Worm (Caenorhabditis elegans) whole organism, young adult: ENCODE data around the gene W02F12.4.
A peak's percentile ranks its signal among the peaks of the same experiment; 100 is the strongest.

Experiments
- B0035.1 ChIP-seq: sonication (generic microtip); optimal IDR thresholded peaks from 2 replicates; lab custom pipeline; 2016; ENCODE audit warnings: missing genetic modification characterization, mild to moderate bottlenecking, missing compliant biosample characterization, missing genotype, missing genetic modification reagents
- B0261.1 ChIP-seq: sonication (generic microtip); optimal IDR thresholded peaks from 2 replicates; lab custom pipeline; 2016; ENCODE audit warnings: mild to moderate bottlenecking, missing genetic modification characterization, moderate library complexity, missing compliant biosample characterization
- B0336.3 ChIP-seq: fragments of 200-800 bp; sonication (Bioruptor generic); IDR thresholded peaks from 2 replicates; pipeline ENCODE4 v1.3.6; 2022; ENCODE audit warnings: missing genetic modification characterization, missing compliant biosample characterization
- C17E4.6 ChIP-seq: fragments of 200-800 bp; sonication (Bioruptor generic); IDR thresholded peaks from 2 replicates; pipeline ENCODE4 v1.3.6; 2022; ENCODE audit warnings: missing genetic modification reagents, missing genetic modification characterization, missing compliant biosample characterization
- F23B12.7 ChIP-seq: sonication (generic microtip); optimal IDR thresholded peaks from 2 replicates; lab custom pipeline; 2017; ENCODE audit warnings: missing genetic modification characterization, mild to moderate bottlenecking, missing compliant biosample characterization, antibody characterized with exemption, moderate library complexity; ENCODE audit not compliant: insufficient read depth
- F39B2.1 ChIP-seq: fragments of 200-800 bp; sonication (Bioruptor generic); IDR thresholded peaks from 2 replicates; pipeline ENCODE4 v1.3.6; 2022; ENCODE audit warnings: missing genetic modification reagents, missing genetic modification characterization, missing compliant biosample characterization
- K12H6.12 ChIP-seq: fragments of 200-800 bp; sonication (Bioruptor generic); optimal IDR thresholded peaks from 2 replicates; lab custom pipeline; 2018; ENCODE audit warnings: mild to moderate bottlenecking, missing genetic modification characterization, missing compliant biosample characterization
- T07F8.4 ChIP-seq: sonication (generic microtip); optimal IDR thresholded peaks from 2 replicates; lab custom pipeline; 2016; ENCODE audit warnings: mild to moderate bottlenecking, missing genetic modification characterization, moderate library complexity, missing compliant biosample characterization
- Y53F4B.3 ChIP-seq: fragments of 200-800 bp; sonication (Bioruptor generic); IDR thresholded peaks from 2 replicates; pipeline ENCODE4 v1.3.6; 2022; ENCODE audit warnings: missing genetic modification reagents, missing genetic modification characterization, missing compliant biosample characterization
- Y53G8AR.9 ChIP-seq: fragments of 200-800 bp; sonication (Bioruptor generic); conservative IDR thresholded peaks from 2 replicates; pipeline ENCODE4 v1.3.6; 2022; ENCODE audit warnings: missing genetic modification reagents, missing genetic modification characterization, missing compliant biosample characterization
- ZK185.1 ChIP-seq: sonication (generic microtip); optimal IDR thresholded peaks from 2 replicates; lab custom pipeline; 2016; ENCODE audit warnings: mild to moderate bottlenecking, missing genetic modification characterization, missing compliant biosample characterization; ENCODE audit not compliant: poor library complexity, severe bottlenecking
- attf-5 ChIP-seq: fragments of 200-800 bp; sonication (Bioruptor generic); optimal IDR thresholded peaks from 2 replicates; lab custom pipeline; 2018; ENCODE audit warnings: mild to moderate bottlenecking, missing genetic modification characterization, missing compliant biosample characterization
- attf-6 ChIP-seq: fragments of 200-800 bp; sonication (Bioruptor generic); IDR thresholded peaks from 2 replicates; pipeline ENCODE4 v1.3.6; 2022; ENCODE audit warnings: missing genetic modification reagents, missing genetic modification characterization, missing compliant biosample characterization
- bed-2 ChIP-seq: fragments of 200-800 bp; sonication (Bioruptor generic); IDR thresholded peaks from 2 replicates; pipeline ENCODE4 v1.3.6; 2022; ENCODE audit warnings: missing genetic modification reagents, missing genetic modification characterization, missing compliant biosample characterization
- cebp-1 ChIP-seq, 2 experiments: fragments of 200-800 bp in 1 of 2; sonication (Bioruptor generic) in 1 of 2; sonication (generic microtip) in 1 of 2; IDR thresholded peaks in 1 of 2; optimal IDR thresholded peaks in 1 of 2; 2 replicates each; pipeline versions ENCODE4 v1.3.6 to Lab custom; 2017 to 2022; ENCODE audit warnings: missing compliant biosample characterization in 2 of 2, missing genetic modification characterization in 2 of 2, mild to moderate bottlenecking in 1 of 2, missing genetic modification reagents in 1 of 2, moderate library complexity in 1 of 2
- ceh-27 ChIP-seq: fragments of 200-800 bp; sonication (Bioruptor generic); optimal IDR thresholded peaks from 2 replicates; lab custom pipeline; 2018; ENCODE audit warnings: mild to moderate bottlenecking, missing genetic modification characterization, moderate library complexity, missing compliant biosample characterization
- chd-7 ChIP-seq: sonication (generic microtip); optimal IDR thresholded peaks from 2 replicates; lab custom pipeline; 2016; ENCODE audit warnings: mild to moderate bottlenecking, missing genetic modification characterization, moderate library complexity, missing compliant biosample characterization
- die-1 ChIP-seq: sonication (generic microtip); optimal IDR thresholded peaks from 2 replicates; lab custom pipeline; 2016; ENCODE audit warnings: missing genotype, mild to moderate bottlenecking, missing genetic modification characterization, missing compliant biosample characterization
- dox-1 ChIP-seq: fragments of 200-800 bp; sonication (Bioruptor generic); IDR thresholded peaks from 2 replicates; pipeline ENCODE4 v1.3.6; 2022; ENCODE audit warnings: missing genetic modification reagents, missing genetic modification characterization, missing compliant biosample characterization
- egl-44 ChIP-seq: fragments of 200-800 bp; sonication (Bioruptor generic); IDR thresholded peaks from 2 replicates; pipeline ENCODE4 v1.3.6; 2022; ENCODE audit warnings: missing genetic modification reagents, missing genetic modification characterization, missing compliant biosample characterization
- ets-4 ChIP-seq: fragments of 200-800 bp; sonication (Bioruptor generic); optimal IDR thresholded peaks from 2 replicates; lab custom pipeline; 2018; ENCODE audit warnings: mild to moderate bottlenecking, missing genetic modification characterization, missing compliant biosample characterization
- fkh-3 ChIP-seq: sonication (generic microtip); optimal IDR thresholded peaks from 2 replicates; lab custom pipeline; 2016; ENCODE audit warnings: mild to moderate bottlenecking, missing genetic modification characterization, missing compliant biosample characterization
- gei-17 ChIP-seq: fragments of 200-800 bp; sonication (Bioruptor generic); optimal IDR thresholded peaks from 2 replicates; lab custom pipeline; 2018; ENCODE audit warnings: mild to moderate bottlenecking, missing genetic modification characterization, missing compliant biosample characterization
- hlh-12 ChIP-seq: sonication (generic microtip); optimal IDR thresholded peaks from 2 replicates; lab custom pipeline; 2016; ENCODE audit warnings: missing genetic modification characterization, missing compliant biosample characterization
- hlh-26 ChIP-seq: fragments of 200-800 bp; sonication (Bioruptor generic); conservative IDR thresholded peaks from 2 replicates; pipeline ENCODE4 v1.3.6; 2022; ENCODE audit warnings: missing genetic modification reagents, missing genetic modification characterization, missing compliant biosample characterization
- hmg-1.2 ChIP-seq: fragments of 200-800 bp; sonication (Bioruptor generic); IDR thresholded peaks from 2 replicates; pipeline ENCODE4 v1.3.6; 2022; ENCODE audit warnings: missing genetic modification reagents, missing genetic modification characterization, missing compliant biosample characterization
- hsf-1 ChIP-seq: fragments of 200-800 bp; sonication (Bioruptor generic); IDR thresholded peaks from 2 replicates; pipeline ENCODE4 v1.3.6; 2022; ENCODE audit warnings: missing genetic modification reagents, missing genetic modification characterization, missing compliant biosample characterization
- lag-1 ChIP-seq: fragments of 200-800 bp; sonication (Bioruptor generic); IDR thresholded peaks from 2 replicates; pipeline ENCODE4 v1.3.6; 2022; ENCODE audit warnings: missing genetic modification reagents, missing genetic modification characterization, missing compliant biosample characterization
- lin-40 ChIP-seq: sonication (generic microtip); optimal IDR thresholded peaks from 2 replicates; lab custom pipeline; 2016; ENCODE audit warnings: missing genetic modification characterization, mild to moderate bottlenecking, missing compliant biosample characterization, missing genotype, missing genetic modification reagents
- lin-54 ChIP-seq: fragments of 200-800 bp; sonication (Bioruptor generic); optimal IDR thresholded peaks from 2 replicates; lab custom pipeline; 2018; ENCODE audit warnings: mild to moderate bottlenecking, missing genetic modification characterization, missing compliant biosample characterization
- madf-6 ChIP-seq: fragments of 200-800 bp; sonication (Bioruptor generic); IDR thresholded peaks from 2 replicates; pipeline ENCODE4 v1.3.6; 2022; ENCODE audit warnings: missing genetic modification reagents, missing genetic modification characterization, missing compliant biosample characterization
- mcd-1 ChIP-seq: fragments of 200-800 bp; sonication (Bioruptor generic); IDR thresholded peaks from 2 replicates; pipeline ENCODE4 v1.3.6; 2022; ENCODE audit warnings: missing genetic modification reagents, missing genetic modification characterization, missing compliant biosample characterization
- nfya-1 ChIP-seq: sonication (generic microtip); optimal IDR thresholded peaks from 2 replicates; lab custom pipeline; 2017; ENCODE audit warnings: antibody characterized with exemption, missing compliant biosample characterization, missing genetic modification characterization, borderline replicate concordance; ENCODE audit not compliant: insufficient read depth
- nfya-2 ChIP-seq: fragments of 200-800 bp; sonication (Bioruptor generic); IDR thresholded peaks from 2 replicates; pipeline ENCODE4 v1.3.6; 2022; ENCODE audit warnings: missing genetic modification reagents, missing genetic modification characterization, missing compliant biosample characterization
- nfyb-1 ChIP-seq: fragments of 200-800 bp; sonication (Bioruptor generic); IDR thresholded peaks from 2 replicates; pipeline ENCODE4 v1.3.6; 2022; ENCODE audit warnings: missing genetic modification reagents, missing genetic modification characterization, missing compliant biosample characterization
- nhr-179 ChIP-seq: sonication (generic microtip); optimal IDR thresholded peaks from 2 replicates; lab custom pipeline; 2016; ENCODE audit warnings: mild to moderate bottlenecking, missing genetic modification characterization, missing compliant biosample characterization
- nhr-80 ChIP-seq: sonication (generic microtip); optimal IDR thresholded peaks from 2 replicates; lab custom pipeline; 2016; ENCODE audit warnings: missing genetic modification characterization, missing compliant biosample characterization
- repo-1 ChIP-seq: sonication (generic microtip); optimal IDR thresholded peaks from 2 replicates; lab custom pipeline; 2017; ENCODE audit warnings: mild to moderate bottlenecking, missing genetic modification characterization, missing compliant biosample characterization
- snpc-4 ChIP-seq, 5 experiments: fragments of 150-350 bp in 1 of 5; sonication (generic microtip) in 4 of 5; optimal IDR thresholded peaks; 2 replicates each; lab custom pipeline; 2014 to 2018; ENCODE audit warnings: missing genetic modification characterization in 5 of 5, missing biosample characterization in 3 of 5, antibody characterized with exemption in 2 of 5, mild to moderate bottlenecking in 2 of 5, missing compliant biosample characterization in 2 of 5, missing genotype in 2 of 5, moderate library complexity in 2 of 5, missing genetic modification reagents in 1 of 5
- ztf-22 ChIP-seq: fragments of 200-800 bp; sonication (Bioruptor generic); optimal IDR thresholded peaks from 2 replicates; lab custom pipeline; 2018; ENCODE audit warnings: mild to moderate bottlenecking, missing genetic modification characterization, moderate library complexity, missing compliant biosample characterization

Gene W02F12.4

DNA sequence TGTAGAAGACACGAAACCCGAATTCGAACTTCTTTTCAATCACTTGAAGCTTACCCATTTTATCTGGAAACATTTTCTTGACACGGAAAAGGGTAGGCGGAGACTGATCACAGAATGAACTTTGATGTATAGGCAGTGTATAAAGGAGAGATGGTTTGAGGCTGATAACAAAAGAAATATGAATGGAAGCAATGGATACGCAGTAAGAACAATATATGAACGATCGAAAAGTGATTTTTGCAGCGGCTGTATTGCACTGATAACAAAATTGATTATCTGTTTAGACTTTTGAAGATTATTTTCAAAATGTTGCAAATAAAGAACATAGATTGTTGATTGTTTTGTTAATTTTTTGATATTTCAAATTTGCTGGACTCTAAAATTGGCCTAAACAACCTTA lies 41.0 kb downstream of the W02F12.4 start, which contains the start of gene pmp-5:
TSS of gene pmp-5 (minus strand) at position 63 of the 400 bp plus-strand sequence.
- no peak for TF ChIP-seq B0336.3 (GFP tag; lab: Robert Waterston, UW)
- peak; percentile 19; the same call in 1 of the 2 replicates for TF ChIP-seq dox-1
- TF ChIP-seq nfya-2, result no peak
- no peak for TF ChIP-seq T07F8.4 (tag; lab: Kevin White, UChicago)
- no peak for TF ChIP-seq nhr-179 (tag; lab: Kevin White, UChicago)
- TF ChIP-seq ztf-22 (GFP tag; lab: Kevin White, UChicago), result peak; percentile 38
- TF ChIP-seq ZK185.1 (tag; lab: Kevin White, UChicago), result no peak
- no peak for TF ChIP-seq gei-17 (GFP tag; lab: Kevin White, UChicago)
- TF ChIP-seq lag-1 (GFP tag; lab: Robert Waterston, UW), result no peak
- no peak for TF ChIP-seq F23B12.7 (tag; lab: Kevin White, UChicago)
- TF ChIP-seq nhr-80 (tag; lab: Kevin White, UChicago), result peak; percentile 82
- no peak for TF ChIP-seq bed-2 (GFP tag; lab: Robert Waterston, UW)
- TF ChIP-seq hlh-12, result no peak
- TF ChIP-seq chd-7, result no peak
- no peak for TF ChIP-seq B0035.1 (tag; lab: Kevin White, UChicago)
- no peak for TF ChIP-seq madf-6 (GFP tag; lab: Robert Waterston, UW)

DNA sequence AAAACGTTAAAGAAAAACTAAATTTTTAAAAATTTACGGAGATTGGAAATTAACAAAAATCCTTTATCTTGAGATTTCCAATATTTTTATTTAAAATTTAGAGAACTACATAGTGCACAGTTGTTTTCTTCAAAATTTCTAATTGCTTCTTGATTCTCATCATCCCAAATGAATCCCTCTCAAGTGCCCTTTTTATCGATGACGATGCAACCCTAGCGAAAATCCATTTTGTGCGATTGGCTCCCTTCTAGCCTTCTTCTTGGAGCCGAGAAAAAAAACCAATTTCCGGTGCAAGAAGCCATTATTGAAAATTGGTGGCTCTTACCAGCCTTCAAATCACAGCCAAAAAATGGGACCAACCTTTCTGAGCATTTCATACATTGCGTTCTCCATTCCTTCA lies 44.2 kb downstream of the W02F12.4 start:
- TF ChIP-seq hmg-1.2 (GFP tag; lab: Robert Waterston, UW) (0 out of 2 replicates have a peak, but pooled peaks have one; percentile 16), hlh-26 (GFP tag; lab: Robert Waterston, UW) (no peak), lin-54 (GFP tag; lab: Kevin White, UChicago) (no peak), die-1 (no peak), egl-44 (GFP tag; lab: Robert Waterston, UW) (no peak)
- TF ChIP-seq, all 124 proteins: peak for 1

DNA sequence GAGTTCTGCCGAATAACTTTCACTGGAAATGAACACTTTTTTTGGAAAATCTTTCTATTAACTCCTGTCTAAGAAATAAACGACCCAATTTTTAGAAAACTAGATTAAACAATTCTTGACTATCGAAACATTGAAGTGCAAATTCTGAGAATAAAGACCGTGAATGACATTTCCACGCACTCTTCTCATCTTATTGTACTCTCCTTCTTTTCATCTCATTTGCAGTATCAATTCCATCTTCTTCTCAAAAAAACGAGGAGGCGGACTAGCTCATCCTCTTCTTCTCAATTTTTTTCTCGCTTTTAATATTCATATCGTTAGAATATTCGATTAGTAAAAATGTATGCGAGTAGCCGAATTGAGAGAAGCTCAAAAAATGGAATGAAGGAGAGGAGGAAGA lies 45.1 kb downstream of the W02F12.4 start:
- TF ChIP-seq repo-1 (tag; lab: Kevin White, UChicago) (peak; percentile 23), attf-6 (GFP tag; lab: Robert Waterston, UW) (no peak), C17E4.6 (GFP tag; lab: Robert Waterston, UW) (no peak), hsf-1 (GFP tag; lab: Robert Waterston, UW) (0 out of 2 replicates have a peak, but pooled peaks have one; percentile 25)
- TF ChIP-seq, all 124 proteins: peak for 2

DNA sequence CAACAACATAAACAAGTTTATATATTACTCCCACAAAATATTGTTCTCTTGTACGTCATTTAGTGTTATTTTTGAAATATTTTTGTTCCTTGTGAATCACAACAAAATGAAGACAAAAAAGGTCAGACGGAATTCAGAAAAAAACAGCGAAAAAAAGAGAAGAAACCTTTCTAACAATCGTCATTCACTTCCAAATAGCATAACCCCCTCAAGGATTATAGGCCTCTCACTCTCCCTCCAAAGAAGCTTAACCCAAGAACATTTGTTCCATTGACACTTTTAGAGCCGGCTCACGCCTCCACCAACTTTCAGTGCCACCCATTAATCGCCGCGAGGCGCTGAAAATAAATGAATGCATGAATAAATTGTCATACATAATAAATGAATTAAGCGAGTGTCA lies 47.2 kb downstream of the W02F12.4 start:
- TF ChIP-seq Y53G8AR.9 (GFP tag; lab: Robert Waterston, UW), result no peak
- no peak for TF ChIP-seq nfya-1
- TF ChIP-seq F39B2.1 (GFP tag; lab: Robert Waterston, UW), result no peak
- TF ChIP-seq nfya-2, result no peak
- no peak for TF ChIP-seq bed-2 (GFP tag; lab: Robert Waterston, UW)
- TF ChIP-seq, all 124 proteins: peak for 0

DNA sequence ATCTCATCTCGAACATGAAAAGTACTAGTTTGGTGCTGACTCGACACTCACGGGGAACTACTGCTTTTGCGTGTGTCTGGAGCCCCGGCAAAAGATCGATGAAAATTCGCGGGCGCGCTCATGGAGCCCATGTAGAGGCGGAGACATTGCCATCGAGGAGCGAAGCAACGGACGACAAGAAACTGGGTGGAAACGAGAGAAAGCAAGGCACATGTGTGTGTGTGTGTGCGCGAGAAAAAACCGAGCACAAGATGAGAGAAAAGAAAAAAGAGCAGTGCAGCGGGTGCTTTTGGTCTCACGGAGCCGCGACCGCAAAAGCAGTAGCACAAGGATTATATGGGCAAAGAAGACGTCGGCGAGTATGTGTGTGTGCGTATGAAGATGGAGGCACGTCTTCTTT lies 48.0 kb downstream of the W02F12.4 start:
- TF ChIP-seq K12H6.12 (tag; lab: Kevin White, UChicago) (peak; percentile 46), cebp-1 (GFP tag; IDR thresholded peaks at IDR 0.05; lab: Robert Waterston, UW) (no peak), cebp-1 (tag; optimal IDR thresholded peaks at IDR 0.05; lab: Kevin White, UChicago) (peak; percentile 64), chd-7 (peak; percentile 32), snpc-4 (GFP tag; optimal IDR thresholded peaks at IDR 0.05; lab: Kevin White, UChicago) (no peak), snpc-4 (tag; optimal IDR thresholded peaks at IDR 0.05; lab: Kevin White, UChicago) (peak in 2 of 4 experiments; percentile 7 to 35), nfyb-1 (GFP tag; lab: Robert Waterston, UW) (no peak), B0261.1 (no peak), fkh-3 (tag; lab: Kevin White, UChicago) (no peak), B0336.3 (GFP tag; lab: Robert Waterston, UW) (no peak), lin-40 (tag; lab: Kevin White, UChicago) (peak; percentile 6), nfya-2 (no peak), mcd-1 (GFP tag; lab: Robert Waterston, UW) (peak; percentile 29; the same call in 1 of the 2 replicates), Y53F4B.3 (GFP tag; lab: Robert Waterston, UW) (no peak), hmg-1.2 (GFP tag; lab: Robert Waterston, UW) (peak; percentile 28; the same call in 1 of the 2 replicates), ets-4 (no peak), attf-5 (GFP tag; lab: Kevin White, UChicago) (peak; percentile 28), ceh-27 (peak; percentile 21)
